Fruit fly (Drosophila melanogaster) whole organism, embryonic: Measurements from ENCODE around the gene CG43759.

Experiments used
- Ada2b ChIP-seq: fragments of 200-800 bp; sonication (Bioruptor generic); IDR thresholded peaks from 2 replicates; pipeline ENCODE4 v1.3.6; 2022; ENCODE audit warnings: missing biosample characterization, missing genetic modification characterization
- Asciz ChIP-seq: fragments of 200-800 bp; sonication (Bioruptor generic); optimal IDR thresholded peaks from 2 replicates; lab custom pipeline; 2017; ENCODE audit warnings: missing biosample characterization, mild to moderate bottlenecking, missing genetic modification characterization, missing genetic modification reagents
- Atf-2 ChIP-seq: fragments of 200-800 bp; sonication (Bioruptor generic); optimal IDR thresholded peaks from 2 replicates; lab custom pipeline; 2016; ENCODE audit warnings: missing biosample characterization, missing genetic modification characterization
- CG10274 ChIP-seq: fragments of 200-800 bp; sonication (Bioruptor generic); optimal IDR thresholded peaks from 3 replicates; lab custom pipeline; 2017; ENCODE audit warnings: missing biosample characterization, mild to moderate bottlenecking, missing genetic modification characterization
- CG10654 ChIP-seq: fragments of 200-800 bp; sonication (Bioruptor generic); optimal IDR thresholded peaks from 2 replicates; lab custom pipeline; 2016; ENCODE audit warnings: missing biosample characterization, missing genetic modification characterization
- CG10959 ChIP-seq: fragments of 200-800 bp; sonication (Bioruptor generic); IDR thresholded peaks from 2 replicates; pipeline ENCODE4 v1.3.6; 2022; ENCODE audit warnings: missing biosample characterization, missing genetic modification characterization
- CG11093 ChIP-seq: fragments of 200-800 bp; sonication (Bioruptor generic); IDR thresholded peaks from 3 replicates; pipeline ENCODE4 v1.3.6; 2022; ENCODE audit warnings: missing biosample characterization, missing genetic modification characterization
- CG11560 ChIP-seq: fragments of 200-800 bp; sonication (Bioruptor generic); IDR thresholded peaks from 3 replicates; pipeline ENCODE4 v1.3.6; 2022; ENCODE audit warnings: missing biosample characterization, missing genetic modification characterization
- CG12071 ChIP-seq: fragments of 200-800 bp; sonication (Bioruptor generic); optimal IDR thresholded peaks from 3 replicates; lab custom pipeline; 2018; ENCODE audit warnings: missing biosample characterization, mild to moderate bottlenecking, missing genetic modification characterization
- CG12236 ChIP-seq: fragments of 200-800 bp; sonication (Bioruptor generic); optimal IDR thresholded peaks from 2 replicates; lab custom pipeline; 2016; ENCODE audit warnings: missing biosample characterization, missing genetic modification characterization
- CG1233 ChIP-seq: fragments of 200-800 bp; sonication (Bioruptor generic); optimal IDR thresholded peaks from 4 replicates; lab custom pipeline; 2018; ENCODE audit warnings: missing biosample characterization, mild to moderate bottlenecking, missing genetic modification characterization
- CG14014 ChIP-seq: fragments of 200-800 bp; sonication (Bioruptor generic); IDR thresholded peaks from 2 replicates; pipeline ENCODE4 v1.3.6; 2022; ENCODE audit warnings: missing biosample characterization, missing genetic modification characterization
- CG14667 ChIP-seq: fragments of 200-800 bp; sonication (Bioruptor generic); IDR thresholded peaks from 2 replicates; pipeline ENCODE4 v1.3.6; 2022; ENCODE audit warnings: missing biosample characterization, missing genetic modification characterization
- CG14710 ChIP-seq: fragments of 200-800 bp; sonication (Bioruptor generic); optimal IDR thresholded peaks from 3 replicates; lab custom pipeline; 2019; ENCODE audit warnings: missing biosample characterization, mild to moderate bottlenecking, missing genetic modification characterization, moderate library complexity
- CG17385 ChIP-seq: fragments of 200-800 bp; sonication (Bioruptor generic); optimal IDR thresholded peaks from 3 replicates; lab custom pipeline; 2018; ENCODE audit warnings: missing biosample characterization, mild to moderate bottlenecking, missing genetic modification characterization
- CG17829 ChIP-seq: fragments of 200-800 bp; optimal IDR thresholded peaks from 2 replicates; lab custom pipeline; 2019; ENCODE audit warnings: missing biosample characterization, mild to moderate bottlenecking, missing genetic modification characterization, moderate library complexity
- CG18599 ChIP-seq: fragments of 200-800 bp; sonication (Bioruptor generic); optimal IDR thresholded peaks from 3 replicates; lab custom pipeline; 2017; ENCODE audit warnings: missing biosample characterization, missing genetic modification characterization, mild to moderate bottlenecking, moderate library complexity, missing genetic modification reagents
- CG34422 ChIP-seq: fragments of 200-800 bp; sonication (Bioruptor generic); IDR thresholded peaks from 3 replicates; pipeline ENCODE4 v1.3.6; 2022; ENCODE audit warnings: missing biosample characterization, missing genetic modification characterization
- CG3847 ChIP-seq: fragments of 200-800 bp; sonication (Bioruptor generic); IDR thresholded peaks from 2 replicates; pipeline ENCODE4 v1.3.6; 2022; ENCODE audit warnings: missing biosample characterization, missing genetic modification characterization
- CG4617 ChIP-seq: fragments of 200-800 bp; sonication (Bioruptor generic); optimal IDR thresholded peaks from 3 replicates; lab custom pipeline; 2016; ENCODE audit warnings: missing biosample characterization, missing genetic modification characterization, borderline replicate concordance
- CG5245 ChIP-seq: fragments of 200-800 bp; sonication (Bioruptor generic); optimal IDR thresholded peaks from 3 replicates; lab custom pipeline; 2016; ENCODE audit warnings: missing biosample characterization, missing genetic modification characterization
- CG6175 ChIP-seq: fragments of 200-800 bp; sonication (Bioruptor generic); IDR thresholded peaks from 3 replicates; pipeline ENCODE4 v1.3.6; 2022; ENCODE audit warnings: missing biosample characterization, missing genetic modification characterization
- CG6683 ChIP-seq: fragments of 200-800 bp; sonication (Bioruptor generic); optimal IDR thresholded peaks from 2 replicates; lab custom pipeline; 2017; ENCODE audit warnings: missing biosample characterization, mild to moderate bottlenecking, missing genetic modification characterization, missing genetic modification reagents
- CG6689 ChIP-seq: fragments of 200-800 bp; sonication (Bioruptor generic); IDR thresholded peaks from 2 replicates; pipeline ENCODE4 v1.3.6; 2022; ENCODE audit warnings: missing biosample characterization, missing genetic modification characterization
- CG6791 ChIP-seq: fragments of 200-800 bp; sonication (Bioruptor generic); IDR thresholded peaks from 3 replicates; pipeline ENCODE4 v1.3.6; 2022; ENCODE audit warnings: missing biosample characterization, missing genetic modification characterization; ENCODE audit not compliant: partially characterized antibody
- CG7556 ChIP-seq: fragments of 200-800 bp; sonication (Bioruptor generic); optimal IDR thresholded peaks from 2 replicates; lab custom pipeline; 2017; ENCODE audit warnings: missing biosample characterization, mild to moderate bottlenecking, missing genetic modification characterization
- CG8388 ChIP-seq: fragments of 200-800 bp; sonication (Bioruptor generic); optimal IDR thresholded peaks from 2 replicates; lab custom pipeline; 2019; ENCODE audit warnings: missing biosample characterization, mild to moderate bottlenecking, missing genetic modification characterization, moderate library complexity
- D19A ChIP-seq: fragments of 200-800 bp; optimal IDR thresholded peaks from 3 replicates; lab custom pipeline; 2019; ENCODE audit warnings: missing biosample characterization, mild to moderate bottlenecking, missing genetic modification characterization, moderate library complexity
- D19B ChIP-seq: fragments of 200-800 bp; sonication (Bioruptor generic); optimal IDR thresholded peaks from 2 replicates; lab custom pipeline; 2017; ENCODE audit warnings: missing biosample characterization, mild to moderate bottlenecking, missing genetic modification characterization
- Ets65A ChIP-seq: fragments of 200-800 bp; sonication (Bioruptor generic); peaks from one replicate; lab custom pipeline; 2016; ENCODE audit warnings: missing biosample characterization, missing genetic modification characterization
- Hand ChIP-seq: fragments of 200-800 bp; sonication (Bioruptor generic); optimal IDR thresholded peaks from 2 replicates; lab custom pipeline; 2017; ENCODE audit warnings: mild to moderate bottlenecking, missing biosample characterization, missing genetic modification reagents, missing genetic modification characterization
- Hey ChIP-seq: fragments of 200-800 bp; sonication (Bioruptor generic); optimal IDR thresholded peaks from 3 replicates; lab custom pipeline; 2018; ENCODE audit warnings: missing biosample characterization, mild to moderate bottlenecking, missing genetic modification characterization
- HmgZ ChIP-seq: fragments of 200-800 bp; sonication (Bioruptor generic); optimal IDR thresholded peaks from 2 replicates; lab custom pipeline; 2018; ENCODE audit warnings: missing biosample characterization, mild to moderate bottlenecking, missing genetic modification characterization
- Meics ChIP-seq: fragments of 200-800 bp; sonication (Bioruptor generic); optimal IDR thresholded peaks from 2 replicates; lab custom pipeline; 2017; ENCODE audit warnings: missing biosample characterization, mild to moderate bottlenecking, missing genetic modification characterization
- Myb ChIP-seq: fragments of 200-800 bp; sonication (Bioruptor generic); optimal IDR thresholded peaks from 2 replicates; lab custom pipeline; 2016; ENCODE audit warnings: missing biosample characterization, missing genetic modification characterization
- NC2α ChIP-seq: fragments of 200-800 bp; sonication (Bioruptor generic); optimal IDR thresholded peaks from 2 replicates; lab custom pipeline; 2016; ENCODE audit warnings: missing biosample characterization, missing genetic modification characterization
- Ravus ChIP-seq: fragments of 200-800 bp; sonication (Bioruptor generic); IDR thresholded peaks from 2 replicates; pipeline ENCODE4 v1.3.6; 2022; ENCODE audit warnings: missing biosample characterization, missing genetic modification characterization
- YL-1 ChIP-seq: fragments of 200-800 bp; sonication (Bioruptor generic); optimal IDR thresholded peaks from 3 replicates; lab custom pipeline; 2017; ENCODE audit warnings: missing biosample characterization, mild to moderate bottlenecking, missing genetic modification characterization
- cad ChIP-seq: fragments of >200 bp; optimal IDR thresholded peaks from 2 replicates; lab custom pipeline; 2017; ENCODE audit warnings: missing biosample characterization, missing genetic modification characterization
- cato ChIP-seq: fragments of 200-800 bp; sonication (Bioruptor generic); optimal IDR thresholded peaks from 2 replicates; lab custom pipeline; 2016; ENCODE audit warnings: missing biosample characterization, missing genetic modification characterization, borderline replicate concordance
- chif ChIP-seq, 2 experiments: fragments of 200-800 bp; sonication (Bioruptor generic); optimal IDR thresholded peaks; 3 replicates each; lab custom pipeline; 2016; ENCODE audit warnings: missing biosample characterization in 2 of 2, missing genetic modification characterization in 2 of 2
- chm ChIP-seq: fragments of 200-800 bp; sonication (Bioruptor generic); IDR thresholded peaks from 2 replicates; pipeline ENCODE4 v1.3.6; 2022; ENCODE audit warnings: missing biosample characterization, missing genetic modification characterization
- crol ChIP-seq: fragments of 200-800 bp; sonication (Bioruptor generic); IDR thresholded peaks from 2 replicates; pipeline ENCODE4 v1.3.6; 2022; ENCODE audit warnings: missing biosample characterization, missing genetic modification characterization
- dm ChIP-seq: fragments of 200-800 bp; sonication (Bioruptor generic); optimal IDR thresholded peaks from 3 replicates; lab custom pipeline; 2016; ENCODE audit warnings: missing biosample characterization, missing genetic modification characterization
- gcm2 ChIP-seq: fragments of 200-800 bp; sonication (Bioruptor generic); optimal IDR thresholded peaks from 2 replicates; lab custom pipeline; 2016; ENCODE audit warnings: missing biosample characterization, missing genetic modification characterization
- inv ChIP-seq: fragments of 200-800 bp; sonication (Bioruptor generic); IDR thresholded peaks from 2 replicates; pipeline ENCODE4 v1.3.6; 2022; ENCODE audit warnings: missing biosample characterization, missing genetic modification characterization; ENCODE audit not compliant: partially characterized antibody
- lab ChIP-seq: fragments of 200-800 bp; sonication (Bioruptor generic); optimal IDR thresholded peaks from 3 replicates; lab custom pipeline; 2017; ENCODE audit warnings: missing biosample characterization, missing genetic modification characterization, mild to moderate bottlenecking, moderate library complexity, missing genetic modification reagents
- prd ChIP-seq, 3 experiments: fragments of >200 bp in 2 of 3; fragments of 200-800 bp in 1 of 3; sonication (Bioruptor generic) in 1 of 3; optimal IDR thresholded peaks in 2 of 3; IDR thresholded peaks in 1 of 3; 2 replicates in 2 of 3; 3 replicates in 1 of 3; pipeline versions ENCODE4 v1.3.6 to Lab custom; 2017 to 2022; ENCODE audit warnings: missing biosample characterization in 1 of 3, missing genetic modification characterization in 1 of 3
- rib ChIP-seq: fragments of 200-800 bp; sonication (Bioruptor generic); IDR thresholded peaks from 2 replicates; pipeline ENCODE4 v1.3.6; 2022; ENCODE audit warnings: missing biosample characterization, missing genetic modification characterization
- sim ChIP-seq: fragments of 200-800 bp; sonication (Bioruptor generic); IDR thresholded peaks from 2 replicates; pipeline ENCODE4 v1.3.6; 2022; ENCODE audit warnings: missing biosample characterization, missing genetic modification characterization
- sna ChIP-seq: fragments of 200-800 bp; sonication (Bioruptor generic); IDR thresholded peaks from 2 replicates; pipeline ENCODE4 v1.3.6; 2022; ENCODE audit warnings: missing biosample characterization, missing genetic modification characterization; ENCODE audit not compliant: partially characterized antibody
- trh ChIP-seq: fragments of 200-800 bp; sonication (Bioruptor generic); optimal IDR thresholded peaks from 2 replicates; lab custom pipeline; 2016; ENCODE audit warnings: missing biosample characterization, missing genetic modification characterization

Gene CG43759

dm6 chrX:18893433-18893832, 36.7 kb upstream of the CG43759 start, which contains the start of gene Flacc (continued):
- TF ChIP-seq CG10654 (GFP tag; lab: Kevin White, UChicago) (no peak), CG17829 (peak; percentile 22), HmgZ (tag; lab: Kevin White, UChicago) (no peak), chm (GFP tag; lab: Robert Waterston, UW) (no peak), Ravus (GFP tag; lab: Robert Waterston, UW) (no peak), YL-1 (GFP tag; lab: Kevin White, UChicago) (peak; percentile 37), CG3847 (GFP tag; lab: Robert Waterston, UW) (no peak), cato (GFP tag; lab: Kevin White, UChicago) (no peak), NC2α (no peak), CG14014 (GFP tag; lab: Robert Waterston, UW) (no peak), CG11093 (GFP tag; lab: Robert Waterston, UW) (no peak), crol (GFP tag; lab: Robert Waterston, UW) (no peak), CG6791 (GFP tag; lab: Robert Waterston, UW) (peak; percentile 90), D19A (tag; lab: Kevin White, UChicago) (no peak), rib (GFP tag; lab: Robert Waterston, UW) (no peak), CG17385 (GFP tag; lab: Kevin White, UChicago) (peak; percentile 95), trh (no peak), inv (GFP tag; lab: Robert Waterston, UW) (peak; percentile 74), CG1233 (GFP tag; lab: Kevin White, UChicago) (no peak), CG6683 (no peak), CG11560 (tag; lab: Robert Waterston, UW) (no peak), D19B (GFP tag; lab: Kevin White, UChicago) (no peak), CG12071 (GFP tag; lab: Kevin White, UChicago) (no peak), CG6689 (GFP tag; lab: Robert Waterston, UW) (no peak), CG5245 (GFP tag; lab: Kevin White, UChicago) (no peak), CG14710 (tag; lab: Kevin White, UChicago) (peak; percentile 26), sna (GFP tag; lab: Robert Waterston, UW) (peak; percentile 85), lab (no peak), Asciz (GFP tag; lab: Kevin White, UChicago) (no peak), sim (GFP tag; lab: Robert Waterston, UW) (no peak), Myb (GFP tag; lab: Kevin White, UChicago) (peak; percentile 53), CG6175 (no peak), CG7556 (GFP tag; lab: Kevin White, UChicago) (no peak), CG4617 (peak; percentile 58), CG8388 (GFP tag; lab: Kevin White, UChicago) (no peak), chif (GFP tag; optimal IDR thresholded peaks at IDR 0.05; lab: Kevin White, UChicago) (no peak), CG10274 (no peak), Meics (GFP tag; lab: Kevin White, UChicago) (no peak), cad (GFP tag; lab: Kevin White, UChicago) (no peak), CG12236 (GFP tag; lab: Kevin White, UChicago) (no peak), CG34422 (GFP tag; lab: Robert Waterston, UW) (0 out of 3 replicates have a peak, but pooled peaks have one; percentile 40), Hey (no peak), Ets65A (GFP tag; lab: Kevin White, UChicago) (no peak), CG10959 (GFP tag; lab: Robert Waterston, UW) (no peak), Hand (no peak), Ada2b (GFP tag; lab: Robert Waterston, UW) (no peak), prd (optimal IDR thresholded peaks at IDR 0.05; lab: Kevin White, UChicago) (no peak), prd (GFP tag; IDR thresholded peaks at IDR 0.05; lab: Robert Waterston, UW) (no peak), gcm2 (no peak), CG18599 (GFP tag; lab: Kevin White, UChicago) (no peak), CG14667 (GFP tag; lab: Robert Waterston, UW) (no peak), dm (no peak), Atf-2 (no peak)
